Worm (Caenorhabditis elegans): Measurements from ENCODE around the gene sre-30.
A peak's percentile ranks its signal among the peaks of the same experiment; 100 is the strongest.

sre-30 gene

ce11 chrII:12382625-12383562 lies 23.4 kb downstream of the sre-30 start, which contains the start of gene btb-14:
Gene btb-14 (plus strand): TSS chrII:12383463.
- no peak for TF ChIP-seq W03F9.2 (tag; optimal IDR thresholded peaks at IDR 0.05)
- TF ChIP-seq dao-5 (tag; optimal IDR thresholded peaks at IDR 0.05): no peak
- peak; percentile 11 for TF ChIP-seq him-1 (tag; optimal IDR thresholded peaks at IDR 0.05)

DNA sequence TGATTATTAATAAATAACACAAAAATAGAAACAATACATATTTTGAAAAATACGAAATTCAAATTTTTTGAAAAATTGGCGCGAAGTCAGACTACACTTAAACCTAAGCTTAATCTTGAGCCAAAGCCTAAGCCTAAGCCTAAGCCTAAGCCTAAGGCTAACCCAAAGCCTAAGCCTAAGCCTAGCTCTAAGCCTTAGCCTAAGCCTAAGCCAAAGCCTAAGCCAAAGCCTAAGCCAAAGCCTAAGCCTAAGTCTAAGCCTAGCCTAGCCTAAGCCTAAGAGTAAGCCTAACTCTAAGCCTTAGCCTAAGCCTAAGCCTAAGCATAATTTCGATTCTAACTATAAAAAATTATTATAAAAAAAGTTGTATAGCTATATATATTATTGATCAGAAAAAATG lies 25.4 kb downstream of the sre-30 start:
- no peak for TF ChIP-seq him-1 (tag; optimal IDR thresholded peaks at IDR 0.05)
- TF ChIP-seq W03F9.2 (tag; optimal IDR thresholded peaks at IDR 0.05): no peak
- TF ChIP-seq dao-5 (tag; optimal IDR thresholded peaks at IDR 0.05): no peak

DNA sequence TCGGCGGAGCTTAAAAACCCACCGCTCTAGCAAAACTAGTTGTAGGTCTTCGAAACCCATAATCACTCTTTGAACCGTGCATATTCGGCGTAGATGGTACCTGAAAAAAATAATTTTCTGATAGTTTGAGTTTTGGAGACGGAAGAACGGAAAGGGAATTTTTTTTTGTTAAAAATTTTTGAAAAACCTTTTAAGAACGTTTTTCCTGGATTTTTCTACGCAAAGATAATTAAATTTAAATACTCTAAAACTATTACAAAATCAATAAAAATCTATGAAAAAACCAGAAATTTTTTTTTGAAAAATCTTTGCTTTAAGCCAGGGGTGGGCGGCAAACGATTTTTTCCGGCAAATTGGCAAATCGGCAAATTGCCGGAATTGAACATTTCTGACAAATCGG lies 26.9 kb downstream of the sre-30 start, which contains the start of gene marc-5:
Gene marc-5, minus strand, starts transcription at position 101 of the 400 bp plus-strand sequence.
- TF ChIP-seq dao-5 (tag; optimal IDR thresholded peaks at IDR 0.05) (no peak), him-1 (tag; optimal IDR thresholded peaks at IDR 0.05) (no peak), W03F9.2 (tag; optimal IDR thresholded peaks at IDR 0.05) (no peak)

DNA sequence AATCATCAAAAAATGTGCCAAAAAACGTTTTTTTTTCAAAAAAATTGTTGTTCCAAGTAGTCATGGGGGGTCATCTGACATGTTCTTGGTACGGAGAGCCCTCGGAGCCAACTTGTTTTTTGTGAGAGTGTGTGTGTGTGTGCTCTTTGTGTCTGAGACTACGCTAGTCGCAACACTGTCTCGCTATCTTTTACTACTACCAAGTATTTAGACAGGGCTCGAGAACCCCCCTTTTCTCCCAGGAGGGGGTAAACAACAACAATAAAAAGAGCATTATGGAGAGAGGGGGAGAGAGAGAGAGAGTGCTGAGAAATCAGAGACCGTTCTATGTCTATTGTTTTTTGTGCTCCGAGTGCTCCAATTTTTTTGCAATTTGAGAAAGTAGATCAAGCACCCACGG lies 27.5 kb downstream of the sre-30 start:
- TF ChIP-seq dao-5 (tag; optimal IDR thresholded peaks at IDR 0.05) (no peak), W03F9.2 (tag; optimal IDR thresholded peaks at IDR 0.05) (no peak), him-1 (tag; optimal IDR thresholded peaks at IDR 0.05) (peak; percentile 12)

- no peak for TF ChIP-seq W03F9.2 (tag; optimal IDR thresholded peaks at IDR 0.05)
- TF ChIP-seq dao-5 (tag; optimal IDR thresholded peaks at IDR 0.05): no peak
- no peak for TF ChIP-seq him-1 (tag; optimal IDR thresholded peaks at IDR 0.05)
These were observed 32.4 kb downstream of the sre-30 start for ce11 chrII:12373921-12374320.

DNA sequence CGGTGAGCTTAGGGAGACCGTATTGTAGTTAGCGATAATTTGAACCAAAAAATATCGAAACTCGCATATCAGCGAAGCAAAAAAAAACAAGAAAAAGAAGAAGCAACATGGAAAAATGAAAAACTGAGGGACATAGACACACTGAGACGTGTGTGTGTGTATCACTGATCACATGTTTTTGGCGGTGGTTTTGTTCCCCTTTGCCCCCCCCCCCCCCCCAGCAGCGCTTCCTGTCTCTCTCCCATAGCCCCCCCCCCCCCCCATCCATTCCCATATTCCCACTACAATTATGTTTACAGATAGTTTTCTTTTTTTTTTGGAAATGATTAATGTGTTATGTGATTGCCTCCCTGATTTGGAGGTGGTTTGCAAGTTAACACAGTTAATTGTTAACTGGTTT lies 37.1 kb downstream of the sre-30 start:
- no peak for TF ChIP-seq him-1 (tag; optimal IDR thresholded peaks at IDR 0.05)
- no peak for TF ChIP-seq W03F9.2 (tag; optimal IDR thresholded peaks at IDR 0.05)
- no peak for TF ChIP-seq dao-5 (tag; optimal IDR thresholded peaks at IDR 0.05)

- TF ChIP-seq him-1 (tag; optimal IDR thresholded peaks at IDR 0.05): no peak
- no peak for TF ChIP-seq W03F9.2 (tag; optimal IDR thresholded peaks at IDR 0.05)
- no peak for TF ChIP-seq dao-5 (tag; optimal IDR thresholded peaks at IDR 0.05)
These were observed 44.0 kb downstream of the sre-30 start for ce11 chrII:12362262-12362661.

Measured in whole organism, L4/young adult.